Worm (Caenorhabditis elegans) whole organism, L3 larva: ENCODE measurements around the gene F37C4.6.
A peak's percentile ranks its signal among the peaks of the same experiment; 100 is the strongest.

Source experiments
- aly-2 ChIP-seq: fragments of 150-350 bp; optimal IDR thresholded peaks from 2 replicates; lab custom pipeline; 2014; ENCODE audit warnings: missing biosample characterization, missing genetic modification characterization
- ceh-28 ChIP-seq: fragments of 150-350 bp; optimal IDR thresholded peaks from 2 replicates; lab custom pipeline; 2014; ENCODE audit warnings: missing biosample characterization, missing genetic modification reagents, missing genetic modification characterization
- elt-2 ChIP-seq: sonication (generic microtip); optimal IDR thresholded peaks from 2 replicates; lab custom pipeline; 2016; ENCODE audit warnings: missing genetic modification reagents, mild to moderate bottlenecking, missing genetic modification characterization, missing compliant biosample characterization
- nfya-1 ChIP-seq: sonication (generic microtip); optimal IDR thresholded peaks from 2 replicates; lab custom pipeline; 2017; ENCODE audit warnings: missing genetic modification characterization, mild to moderate bottlenecking, missing compliant biosample characterization, antibody characterized with exemption, moderate library complexity; ENCODE audit not compliant: insufficient read depth
- nhr-12 ChIP-seq: fragments of 150-350 bp; optimal IDR thresholded peaks from 2 replicates; lab custom pipeline; 2014; ENCODE audit warnings: missing biosample characterization, missing genetic modification characterization
- nhr-43 ChIP-seq: sonication (generic microtip); optimal IDR thresholded peaks from 2 replicates; lab custom pipeline; 2016; ENCODE audit warnings: mild to moderate bottlenecking, missing genetic modification characterization, missing compliant biosample characterization; ENCODE audit not compliant: poor library complexity, severe bottlenecking
- nhr-76 ChIP-seq: fragments of 150-350 bp; sonication (generic microtip); optimal IDR thresholded peaks from 5 replicates; lab custom pipeline; 2014; ENCODE audit warnings: missing biosample characterization, missing genetic modification characterization
- ztf-11 ChIP-seq: fragments of 150-350 bp; optimal IDR thresholded peaks from 2 replicates; lab custom pipeline; 2014; ENCODE audit warnings: missing biosample characterization, missing genetic modification characterization

DNA sequence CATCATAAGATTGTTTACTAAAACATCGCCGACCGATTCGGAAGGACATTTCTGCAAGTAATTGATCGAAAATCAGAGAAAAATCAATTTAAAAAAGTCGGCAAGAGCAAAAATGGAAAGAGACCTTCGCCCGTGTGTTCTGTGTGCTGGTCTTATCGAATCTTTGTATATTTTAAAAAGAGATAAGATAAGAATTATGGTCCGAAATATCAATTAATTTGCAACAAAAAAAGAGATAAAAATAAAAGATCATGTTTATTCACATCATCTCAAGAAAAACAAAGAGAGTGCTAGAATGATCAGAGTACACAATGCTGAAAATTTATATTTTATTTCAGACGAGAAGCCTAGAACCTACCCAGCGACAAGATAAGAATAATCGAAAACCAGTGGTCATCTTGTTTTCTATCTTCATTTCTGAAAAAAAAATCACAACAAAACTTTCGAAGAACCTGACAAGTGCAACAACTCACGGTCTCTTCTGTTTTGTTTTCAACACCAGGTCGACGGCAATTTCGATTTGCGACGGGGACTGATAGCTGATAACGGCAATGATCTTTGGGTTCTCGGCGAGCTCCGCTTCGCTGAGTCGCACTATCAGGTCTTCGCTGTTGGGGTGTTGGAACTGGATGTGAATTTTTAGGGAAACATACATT is at the start of gene F37C4.6:
- TF ChIP-seq ceh-28 (tag; lab: Kevin White, UChicago) (no peak), elt-2 (peak; percentile 84), nhr-12 (tag; lab: Kevin White, UChicago) (no peak), ztf-11 (tag; lab: Kevin White, UChicago) (no peak), nhr-43 (tag; lab: Kevin White, UChicago) (no peak), aly-2 (tag; lab: Kevin White, UChicago) (no peak), nfya-1 (tag; lab: Kevin White, UChicago) (no peak), nhr-76 (no peak)
